Worm (Caenorhabditis elegans) whole organism, L4 larva: ENCODE data around the gene C33A12.4.

Source experiments
- D1046.2 ChIP-seq: fragments of 200-800 bp; sonication (Bioruptor generic); IDR thresholded peaks from 2 replicates; pipeline ENCODE4 v1.3.6; 2022; ENCODE audit warnings: missing genetic modification characterization, missing compliant biosample characterization
- F10B5.3 ChIP-seq: sonication (generic microtip); optimal IDR thresholded peaks from 2 replicates; lab custom pipeline; 2016; ENCODE audit warnings: mild to moderate bottlenecking, missing genetic modification characterization, missing compliant biosample characterization
- F37D6.2 ChIP-seq: sonication (generic microtip); optimal IDR thresholded peaks from 2 replicates; lab custom pipeline; 2016; ENCODE audit warnings: mild to moderate bottlenecking, missing genetic modification characterization, missing compliant biosample characterization
- F49E8.2 ChIP-seq: sonication (generic microtip); optimal IDR thresholded peaks from 2 replicates; lab custom pipeline; 2016; ENCODE audit warnings: missing compliant biosample characterization, mild to moderate bottlenecking, missing genetic modification characterization, borderline replicate concordance
- Y48G9A.11 ChIP-seq: fragments of 200-800 bp; sonication (Bioruptor generic); IDR thresholded peaks from 2 replicates; pipeline ENCODE4 v1.3.6; 2022; ENCODE audit warnings: missing genetic modification reagents, missing genetic modification characterization, missing compliant biosample characterization
- Y5F2A.4 ChIP-seq: fragments of 200-800 bp; sonication (Bioruptor generic); optimal IDR thresholded peaks from 2 replicates; lab custom pipeline; 2018; ENCODE audit warnings: mild to moderate bottlenecking, missing genetic modification characterization, missing compliant biosample characterization
- ZK546.5 ChIP-seq, 2 experiments: sonication (generic microtip); optimal IDR thresholded peaks; 2 replicates each; lab custom pipeline; 2017; ENCODE audit warnings: missing biosample characterization in 2 of 2, missing genetic modification characterization in 2 of 2
- attf-4 ChIP-seq: sonication (generic microtip); optimal IDR thresholded peaks from 3 replicates; lab custom pipeline; 2017; ENCODE audit warnings: missing biosample characterization, missing genetic modification characterization
- ceh-32 ChIP-seq: sonication (generic microtip); optimal IDR thresholded peaks from 2 replicates; lab custom pipeline; 2016; ENCODE audit warnings: mild to moderate bottlenecking, missing genetic modification characterization, missing compliant biosample characterization; ENCODE audit not compliant: poor library complexity
- ces-1 ChIP-seq: fragments of 150-350 bp; sonication (generic microtip); optimal IDR thresholded peaks from 4 replicates; lab custom pipeline; 2014; ENCODE audit warnings: missing biosample characterization, missing genetic modification reagents, missing genetic modification characterization
- daf-16 ChIP-seq, 3 experiments: sonication (generic microtip); optimal IDR thresholded peaks; 2 replicates each; lab custom pipeline; 2016 to 2017; ENCODE audit warnings: missing genetic modification characterization in 3 of 3, missing genetic modification reagents in 3 of 3, mild to moderate bottlenecking in 2 of 3, missing compliant biosample characterization in 2 of 3, missing biosample characterization in 1 of 3, moderate library complexity in 1 of 3
- dmd-6 ChIP-seq: fragments of 200-800 bp; sonication (Bioruptor generic); IDR thresholded peaks from 2 replicates; pipeline ENCODE4 v1.3.6; 2022; ENCODE audit warnings: missing genetic modification reagents, missing genetic modification characterization, missing compliant biosample characterization
- dmd-8 ChIP-seq: fragments of 200-800 bp; sonication (Bioruptor generic); IDR thresholded peaks from 2 replicates; pipeline ENCODE4 v1.3.6; 2022; ENCODE audit warnings: missing genetic modification characterization, missing compliant biosample characterization
- dmd-9 ChIP-seq: fragments of 200-800 bp; sonication (Bioruptor generic); IDR thresholded peaks from 2 replicates; pipeline ENCODE4 v1.3.6; 2022; ENCODE audit warnings: missing genetic modification reagents, missing genetic modification characterization, missing compliant biosample characterization
- duxl-1 ChIP-seq: sonication (generic microtip); optimal IDR thresholded peaks from 2 replicates; lab custom pipeline; 2016; ENCODE audit warnings: mild to moderate bottlenecking, missing genetic modification characterization, moderate library complexity, missing compliant biosample characterization; ENCODE audit not compliant: poor library complexity
- dve-1 ChIP-seq: sonication (generic microtip); optimal IDR thresholded peaks from 2 replicates; lab custom pipeline; 2017; ENCODE audit warnings: antibody characterized with exemption, mild to moderate bottlenecking, missing genetic modification characterization, missing compliant biosample characterization; ENCODE audit not compliant: insufficient read depth
- egl-43 ChIP-seq: fragments of 200-800 bp; sonication (Bioruptor generic); IDR thresholded peaks from 2 replicates; pipeline ENCODE4 v1.3.6; 2022; ENCODE audit warnings: missing genetic modification reagents, missing genetic modification characterization, missing compliant biosample characterization
- fos-1 ChIP-seq: fragments of 150-350 bp; optimal IDR thresholded peaks from 2 replicates; lab custom pipeline; 2014; ENCODE audit warnings: missing biosample characterization, missing genetic modification characterization
- gei-8 ChIP-seq: fragments of 200-800 bp; sonication (Bioruptor generic); optimal IDR thresholded peaks from 2 replicates; lab custom pipeline; 2018; ENCODE audit warnings: mild to moderate bottlenecking, missing genetic modification characterization, missing compliant biosample characterization
- hlh-11 ChIP-seq: fragments of 200-800 bp; sonication (Bioruptor generic); optimal IDR thresholded peaks from 2 replicates; lab custom pipeline; 2018; ENCODE audit warnings: mild to moderate bottlenecking, missing genetic modification characterization, missing compliant biosample characterization
- hlh-30 ChIP-seq: sonication (generic microtip); optimal IDR thresholded peaks from 2 replicates; lab custom pipeline; 2017; ENCODE audit warnings: antibody characterized with exemption, mild to moderate bottlenecking, missing genetic modification characterization, missing compliant biosample characterization; ENCODE audit not compliant: insufficient read depth
- hmg-1.1 ChIP-seq: fragments of 200-800 bp; sonication (Bioruptor generic); IDR thresholded peaks from 2 replicates; pipeline ENCODE4 v1.3.6; 2022; ENCODE audit warnings: missing genetic modification reagents, missing genetic modification characterization, missing compliant biosample characterization
- lin-13 ChIP-seq: fragments of 150-350 bp; optimal IDR thresholded peaks from 2 replicates; lab custom pipeline; 2014; ENCODE audit warnings: missing biosample characterization, missing genetic modification reagents, missing genetic modification characterization
- lin-15B ChIP-seq: fragments of 150-350 bp; sonication (generic microtip); optimal IDR thresholded peaks from 3 replicates; lab custom pipeline; 2014; ENCODE audit warnings: missing biosample characterization, missing genetic modification characterization
- lin-29 ChIP-seq: fragments of 200-800 bp; sonication (Bioruptor generic); IDR thresholded peaks from 2 replicates; pipeline ENCODE4 v1.3.6; 2022; ENCODE audit warnings: missing genetic modification reagents, missing genetic modification characterization, missing compliant biosample characterization
- lsy-2 ChIP-seq, 2 experiments: fragments of 150-350 bp in 1 of 2; sonication (generic microtip) in 1 of 2; optimal IDR thresholded peaks; 2 replicates each; lab custom pipeline; 2014 to 2017; ENCODE audit warnings: missing biosample characterization in 2 of 2, missing genetic modification characterization in 2 of 2
- mep-1 ChIP-seq: fragments of 150-350 bp; sonication (generic microtip); optimal IDR thresholded peaks from 3 replicates; lab custom pipeline; 2014; ENCODE audit warnings: missing biosample characterization, missing genetic modification characterization
- nhr-10 ChIP-seq: fragments of 150-350 bp; optimal IDR thresholded peaks from 2 replicates; lab custom pipeline; 2014; ENCODE audit warnings: missing biosample characterization, missing genetic modification characterization
- nhr-102 ChIP-seq: sonication (generic microtip); optimal IDR thresholded peaks from 2 replicates; lab custom pipeline; 2016; ENCODE audit warnings: mild to moderate bottlenecking, missing genetic modification characterization, moderate library complexity, missing compliant biosample characterization
- nhr-11 ChIP-seq: fragments of 150-350 bp; optimal IDR thresholded peaks from 2 replicates; lab custom pipeline; 2014; ENCODE audit warnings: missing biosample characterization, missing genetic modification characterization
- nhr-111 ChIP-seq: fragments of 200-800 bp; sonication (Bioruptor generic); optimal IDR thresholded peaks from 2 replicates; lab custom pipeline; 2018; ENCODE audit warnings: mild to moderate bottlenecking, missing genetic modification characterization, missing compliant biosample characterization
- nhr-237 ChIP-seq: sonication (generic microtip); optimal IDR thresholded peaks from 2 replicates; lab custom pipeline; 2017; ENCODE audit warnings: missing biosample characterization, missing genetic modification characterization
- nhr-25 ChIP-seq: sonication (generic microtip); optimal IDR thresholded peaks from 2 replicates; lab custom pipeline; 2017; ENCODE audit warnings: missing genetic modification characterization, mild to moderate bottlenecking, missing compliant biosample characterization, antibody characterized with exemption, moderate library complexity, borderline replicate concordance; ENCODE audit not compliant: insufficient read depth
- nhr-28 ChIP-seq: fragments of 150-350 bp; optimal IDR thresholded peaks from 2 replicates; lab custom pipeline; 2014; ENCODE audit warnings: missing biosample characterization, missing genetic modification characterization
- nhr-41 ChIP-seq: fragments of 200-800 bp; sonication (Bioruptor generic); IDR thresholded peaks from 2 replicates; pipeline ENCODE4 v1.3.6; 2022; ENCODE audit warnings: missing genetic modification reagents, missing genetic modification characterization, missing compliant biosample characterization
- nhr-42 ChIP-seq: fragments of 200-800 bp; sonication (Bioruptor generic); IDR thresholded peaks from 2 replicates; pipeline ENCODE4 v1.3.6; 2022; ENCODE audit warnings: missing genetic modification characterization, missing compliant biosample characterization
- nhr-76 ChIP-seq: fragments of 150-350 bp; optimal IDR thresholded peaks from 2 replicates; lab custom pipeline; 2014; ENCODE audit warnings: missing biosample characterization, missing genetic modification characterization
- nhr-77 ChIP-seq: fragments of 150-350 bp; optimal IDR thresholded peaks from 2 replicates; lab custom pipeline; 2014; ENCODE audit warnings: missing biosample characterization, missing genetic modification characterization
- pqm-1 ChIP-seq: sonication (generic microtip); optimal IDR thresholded peaks from 2 replicates; lab custom pipeline; 2017; ENCODE audit warnings: missing biosample characterization, missing genetic modification characterization
- rbr-2 ChIP-seq: sonication (generic microtip); optimal IDR thresholded peaks from 2 replicates; lab custom pipeline; 2016; ENCODE audit warnings: missing genotype, missing genetic modification characterization, missing compliant biosample characterization
- skn-1 ChIP-seq: fragments of 150-350 bp; optimal IDR thresholded peaks from 2 replicates; lab custom pipeline; 2014; ENCODE audit warnings: missing biosample characterization, missing genetic modification characterization
- snpc-1.2 ChIP-seq: fragments of 200-800 bp; sonication (Bioruptor generic); IDR thresholded peaks from 2 replicates; pipeline ENCODE4 v1.3.6; 2022; ENCODE audit warnings: missing genetic modification reagents, missing genetic modification characterization, missing compliant biosample characterization
- snpc-4 ChIP-seq: fragments of 150-350 bp; optimal IDR thresholded peaks from 2 replicates; lab custom pipeline; 2014; ENCODE audit warnings: missing biosample characterization, missing genetic modification characterization
- unc-62 ChIP-seq, 3 experiments: fragments of 150-350 bp in 1 of 3; sonication (generic microtip); optimal IDR thresholded peaks in 2 of 3; peaks in 1 of 3; 1 replicate in 1 of 3; 2 replicates in 2 of 3; lab custom pipeline; 2014 to 2017; ENCODE audit warnings: missing biosample characterization in 3 of 3, missing genetic modification characterization in 3 of 3, missing genetic modification reagents in 3 of 3, missing genotype in 1 of 3
- zag-1 ChIP-seq: fragments of 150-350 bp; optimal IDR thresholded peaks from 2 replicates; lab custom pipeline; 2014; ENCODE audit warnings: missing biosample characterization, missing genetic modification characterization
- zip-11 ChIP-seq: fragments of 200-800 bp; sonication (Bioruptor generic); IDR thresholded peaks from 2 replicates; pipeline ENCODE4 v1.3.6; 2022; ENCODE audit warnings: missing genetic modification characterization, missing compliant biosample characterization

C33A12.4 gene

DNA sequence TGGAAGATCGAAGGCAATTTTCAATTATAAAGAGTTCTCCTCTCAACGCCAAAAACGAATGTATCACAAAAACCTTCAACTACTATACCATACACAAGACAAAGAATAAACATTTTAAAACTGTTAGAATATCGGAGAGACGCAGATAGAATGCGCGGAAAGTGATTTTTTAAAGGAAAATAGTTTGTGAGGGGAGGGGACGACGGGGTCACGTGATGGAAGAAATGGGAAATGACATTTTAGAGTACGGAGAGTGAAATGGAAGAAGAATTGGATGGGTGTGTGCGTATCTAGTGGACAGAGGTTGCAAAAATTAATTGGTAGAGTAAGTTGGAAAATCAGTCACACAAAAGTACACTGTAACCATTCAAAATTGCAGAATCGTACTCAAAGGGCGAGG is 24.0 kb upstream of the C33A12.4 start (continued):
- TF ChIP-seq nhr-41 (GFP tag; lab: Robert Waterston, UW) (no peak), dmd-6 (no peak), skn-1 (no peak), daf-16 (GFP tag; optimal IDR thresholded peaks at IDR 0.05; lab: Kevin White, UChicago) (no peak), daf-16 (tag; optimal IDR thresholded peaks at IDR 0.05; lab: Kevin White, UChicago) (no peak), gei-8 (GFP tag; lab: Kevin White, UChicago) (no peak), ces-1 (no peak), zag-1 (tag; lab: Kevin White, UChicago) (no peak), rbr-2 (tag; lab: Kevin White, UChicago) (no peak), F37D6.2 (tag; lab: Kevin White, UChicago) (no peak), nhr-28 (tag; lab: Kevin White, UChicago) (peak; percentile 59), hlh-11 (peak; percentile 32), hmg-1.1 (GFP tag; lab: Robert Waterston, UW) (no peak), F49E8.2 (tag; lab: Kevin White, UChicago) (no peak), attf-4 (tag; lab: Kevin White, UChicago) (no peak), nhr-237 (tag; lab: Kevin White, UChicago) (no peak), egl-43 (GFP tag; lab: Robert Waterston, UW) (no peak), nhr-102 (tag; lab: Kevin White, UChicago) (no peak), snpc-4 (tag; lab: Kevin White, UChicago) (no peak), nhr-77 (tag; lab: Kevin White, UChicago) (peak; percentile 21), dmd-9 (GFP tag; lab: Robert Waterston, UW) (no peak), mep-1 (tag; lab: Kevin White, UChicago) (peak; percentile 58), unc-62 (GFP tag; optimal IDR thresholded peaks at IDR 0.05 in 1 of 2; lab: Kevin White, UChicago) (peak in 1 of 2 experiments; percentile 93), unc-62 (tag; optimal IDR thresholded peaks at IDR 0.05; lab: Kevin White, UChicago) (no peak), Y5F2A.4 (GFP tag; lab: Kevin White, UChicago) (no peak), lin-15B (tag; lab: Kevin White, UChicago) (no peak), zip-11 (GFP tag; lab: Robert Waterston, UW) (no peak), dve-1 (tag; lab: Kevin White, UChicago) (peak; percentile 63), lin-13 (GFP tag; lab: Kevin White, UChicago) (no peak), hlh-30 (tag; lab: Kevin White, UChicago) (peak; percentile 89), duxl-1 (tag; lab: Kevin White, UChicago) (no peak), Y48G9A.11 (GFP tag; lab: Robert Waterston, UW) (no peak), fos-1 (tag; lab: Kevin White, UChicago) (no peak), nhr-11 (tag; lab: Kevin White, UChicago) (no peak), nhr-111 (GFP tag; lab: Kevin White, UChicago) (no peak), dmd-8 (GFP tag; lab: Robert Waterston, UW) (no peak), F10B5.3 (tag; lab: Kevin White, UChicago) (no peak), ZK546.5 (tag; optimal IDR thresholded peaks at IDR 0.05; lab: Kevin White, UChicago) (no peak), nhr-10 (tag; lab: Kevin White, UChicago) (no peak)
- TF ChIP-seq, all 104 proteins: peak for 9

- no peak for TF ChIP-seq dve-1 (tag; lab: Kevin White, UChicago)
- TF ChIP-seq daf-16 (GFP tag; optimal IDR thresholded peaks at IDR 0.05; lab: Kevin White, UChicago): no peak
- peak; percentile 20 for TF ChIP-seq daf-16 (tag; optimal IDR thresholded peaks at IDR 0.05; lab: Kevin White, UChicago)
Measured at ce11 chrIV:9533071-9533470, 22.7 kb upstream of the C33A12.4 start, which contains the start of gene F56H11.2. F56H11.2 (minus strand) TSS chrIV:9533171.

ce11 chrIV:9530768-9531167 is 20.4 kb upstream of the C33A12.4 start:
- TF ChIP-seq ceh-32: no peak
- no peak for TF ChIP-seq nhr-237 (tag; lab: Kevin White, UChicago)
- TF ChIP-seq pqm-1 (tag; lab: Kevin White, UChicago): no peak
- no peak for TF ChIP-seq nhr-42 (GFP tag; lab: Robert Waterston, UW)
- peak; percentile 36 for TF ChIP-seq nhr-25 (tag; lab: Kevin White, UChicago)
- TF ChIP-seq snpc-1.2: no peak
- no peak for TF ChIP-seq D1046.2 (GFP tag; lab: Robert Waterston, UW)
- TF ChIP-seq nhr-76 (tag; lab: Kevin White, UChicago): no peak
- TF ChIP-seq dmd-9 (GFP tag; lab: Robert Waterston, UW): no peak
- TF ChIP-seq unc-62 (GFP tag; optimal IDR thresholded peaks at IDR 0.05 in 1 of 2; lab: Kevin White, UChicago): peak in 1 of 2 experiments; percentile 39
- no peak for TF ChIP-seq unc-62 (tag; optimal IDR thresholded peaks at IDR 0.05; lab: Kevin White, UChicago)
- TF ChIP-seq dmd-6: no peak
- TF ChIP-seq ZK546.5 (tag; optimal IDR thresholded peaks at IDR 0.05; lab: Kevin White, UChicago): no peak
- TF ChIP-seq mep-1 (tag; lab: Kevin White, UChicago): peak; percentile 35
- TF ChIP-seq F49E8.2 (tag; lab: Kevin White, UChicago): no peak
- no peak for TF ChIP-seq lsy-2 (tag; optimal IDR thresholded peaks at IDR 0.05; lab: Kevin White, UChicago)
- TF ChIP-seq lin-29: no peak
